Fruit fly (Drosophila melanogaster) whole organism, larva: ENCODE results near the gene HGTX.

Experiments used
- noc ChIP-seq: fragments of 200-800 bp; sonication (Bioruptor generic); optimal IDR thresholded peaks from 3 replicates; lab custom pipeline; 2019; ENCODE audit warnings: missing biosample characterization, mild to moderate bottlenecking, missing genetic modification characterization, moderate library complexity

HGTX gene

dm6 chr3L:14599503-14599902 is at the start of gene HGTX:
HGTX (minus strand) TSS chr3L:14599540.
- no peak for TF ChIP-seq noc (tag; lab: Kevin White, UChicago)

dm6 chr3L:14648922-14649321 is 49.6 kb upstream of the HGTX start:
- no peak for TF ChIP-seq noc (tag; lab: Kevin White, UChicago)

dm6 chr3L:14647210-14647869 is 48.0 kb upstream of the HGTX start:
- TF ChIP-seq noc (tag; lab: Kevin White, UChicago), result no peak

DNA sequence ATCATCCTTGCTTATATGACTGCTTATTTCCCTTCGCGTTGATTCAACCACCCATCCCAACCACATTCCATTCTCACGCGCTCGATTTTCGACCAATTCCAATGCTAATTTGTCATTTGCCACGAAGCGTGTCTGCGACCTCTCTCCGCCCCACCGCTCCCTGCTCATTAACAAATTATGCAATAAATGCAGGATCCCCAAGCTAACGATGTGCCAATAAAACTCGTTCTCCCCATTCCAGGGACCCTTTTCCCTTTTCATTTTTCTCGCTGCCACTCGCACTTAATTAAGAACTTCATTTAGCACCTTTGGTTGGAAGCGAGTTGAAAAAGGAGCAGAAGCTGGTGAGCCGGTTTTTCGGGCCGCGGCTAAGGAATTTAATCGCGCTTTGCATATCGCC is 46.6 kb upstream of the HGTX start:
- TF ChIP-seq noc (tag; lab: Kevin White, UChicago), result no peak

dm6 chr3L:14645120-14645519 is 45.8 kb upstream of the HGTX start:
- no peak for TF ChIP-seq noc (tag; lab: Kevin White, UChicago)

- no peak for TF ChIP-seq noc (tag; lab: Kevin White, UChicago)
Observed at dm6 chr3L:14643692-14644091, 44.4 kb upstream of the HGTX start.

- no peak for TF ChIP-seq noc (tag; lab: Kevin White, UChicago)
Observed at dm6 chr3L:14642820-14643219, 43.5 kb upstream of the HGTX start.

- no peak for TF ChIP-seq noc (tag; lab: Kevin White, UChicago)
Observed at dm6 chr3L:14641969-14642485, 42.7 kb upstream of the HGTX start.

DNA sequence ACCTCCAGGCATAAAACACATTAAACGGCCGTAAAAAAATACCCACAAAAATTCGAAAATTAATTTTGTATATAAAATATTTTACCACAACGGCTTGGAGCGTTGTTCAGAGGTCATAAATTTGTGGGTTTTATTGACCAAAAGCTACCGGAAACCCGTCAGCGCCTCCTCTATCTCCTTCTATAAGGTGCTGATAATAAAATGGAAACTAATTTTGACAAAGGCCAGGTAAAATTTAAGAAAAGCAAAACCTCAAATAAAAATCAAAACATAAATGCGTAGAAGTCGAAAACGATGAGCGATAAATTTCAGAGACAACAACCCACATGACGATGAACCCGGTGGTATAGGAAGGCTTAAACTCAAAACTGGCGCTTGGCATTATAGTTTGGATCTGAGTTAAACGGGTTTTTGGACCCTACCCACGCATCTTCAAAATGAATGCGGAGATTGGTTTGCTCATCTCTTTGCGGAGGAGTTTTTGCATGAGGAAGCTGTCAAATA is 41.5 kb upstream of the HGTX start:
- TF ChIP-seq noc (tag; lab: Kevin White, UChicago), result peak; percentile 13

DNA sequence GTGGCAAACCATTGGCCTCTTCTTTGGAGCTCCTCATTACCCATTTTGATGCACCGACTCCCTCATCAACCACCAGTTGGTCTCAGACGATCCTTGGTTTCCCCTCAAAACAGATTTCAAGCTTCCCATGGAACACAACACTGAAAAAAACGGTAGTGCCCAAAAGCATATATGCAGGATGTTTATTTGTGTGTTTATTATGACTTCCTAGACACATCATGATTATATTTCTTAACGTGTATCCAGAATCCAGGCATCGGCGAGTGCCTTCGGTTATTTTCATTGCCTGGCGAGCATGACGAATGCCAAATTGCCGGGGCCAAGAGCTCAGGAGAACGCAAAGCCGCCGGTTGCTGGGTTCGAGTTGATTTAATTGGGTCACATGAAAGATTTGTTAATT is 40.4 kb upstream of the HGTX start:
- TF ChIP-seq noc (tag; lab: Kevin White, UChicago), result no peak

DNA sequence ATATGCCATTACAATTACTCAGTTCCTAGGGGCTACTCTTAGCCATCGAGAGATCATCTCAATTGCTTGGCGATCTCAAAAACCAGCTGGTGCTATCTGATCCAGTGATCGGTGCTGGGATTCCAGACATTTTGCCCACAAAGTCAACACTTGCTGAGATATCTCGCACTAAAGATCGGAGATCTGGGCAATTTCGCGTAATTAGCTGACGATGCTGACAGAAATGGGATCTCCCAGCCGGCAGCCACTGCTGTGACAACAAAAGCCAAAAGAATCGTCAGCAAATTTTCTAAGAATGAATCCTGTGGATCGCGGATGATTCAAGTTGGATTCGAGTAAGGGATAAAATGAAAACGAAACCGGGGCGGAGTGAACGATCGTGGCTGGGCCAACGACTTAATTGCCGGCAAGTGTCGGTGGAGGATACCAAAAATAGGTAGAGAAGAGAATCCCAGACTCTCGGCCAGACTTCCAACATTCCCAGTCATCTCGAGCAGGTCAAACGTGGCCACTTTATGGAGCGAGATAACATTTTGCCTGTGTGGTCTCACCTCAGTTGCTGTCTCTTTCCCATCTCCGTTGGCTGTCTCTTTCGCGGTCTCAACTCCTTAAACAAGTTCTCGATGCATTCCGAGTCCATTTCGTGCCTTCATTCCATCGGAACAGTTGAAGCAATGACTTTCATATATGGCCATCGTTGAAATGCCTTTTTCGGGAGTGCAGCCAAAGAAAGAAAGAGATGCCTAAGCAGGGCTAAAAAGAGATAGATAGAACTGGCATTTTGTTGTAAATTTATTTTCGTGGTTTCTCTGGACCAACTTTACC is 38.6 kb upstream of the HGTX start:
- no peak for TF ChIP-seq noc (tag; lab: Kevin White, UChicago)

DNA sequence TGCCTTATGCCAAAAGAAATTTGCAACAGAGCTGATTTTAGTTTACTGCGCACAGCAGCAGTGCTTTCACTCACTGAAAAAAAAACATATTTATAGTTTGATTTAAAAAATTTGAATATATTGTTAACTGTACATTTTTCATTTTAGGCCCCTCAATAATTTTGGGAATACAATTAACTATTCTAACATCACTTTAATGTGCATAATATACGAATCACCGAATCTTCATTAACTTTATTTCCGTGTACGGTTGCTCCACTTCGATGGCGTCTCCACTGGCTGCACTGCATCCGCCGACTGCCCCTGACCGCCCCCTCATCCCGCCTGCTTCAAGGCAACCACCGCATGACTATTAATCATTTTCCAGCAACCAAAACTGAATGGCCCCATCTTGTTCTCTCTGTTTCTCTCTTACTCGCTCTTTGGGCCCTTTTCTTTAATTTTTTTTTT is 37.4 kb upstream of the HGTX start:
- TF ChIP-seq noc (tag; lab: Kevin White, UChicago), result no peak

DNA sequence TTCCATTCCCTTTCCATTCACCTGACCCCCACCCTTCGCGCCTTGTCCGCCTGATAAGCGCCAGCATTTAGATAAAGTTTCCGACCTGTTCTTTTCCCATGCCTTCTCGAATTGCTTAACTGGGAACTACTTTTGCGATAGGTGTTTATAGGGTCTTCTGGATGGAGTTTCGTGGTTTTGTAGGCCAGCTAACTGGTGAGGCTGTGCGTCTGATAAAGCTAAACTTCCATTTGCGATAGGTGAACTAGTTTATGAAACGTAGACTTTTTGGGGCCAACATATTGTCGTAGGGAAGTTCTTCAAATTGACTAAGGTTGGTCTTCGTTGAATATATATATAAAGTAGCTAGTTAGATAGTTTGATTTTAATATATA is 36.2 kb upstream of the HGTX start:
- TF ChIP-seq noc (tag; lab: Kevin White, UChicago), result no peak

dm6 chr3L:14634773-14635563 is 35.6 kb upstream of the HGTX start:
- TF ChIP-seq noc (tag; lab: Kevin White, UChicago), result no peak

DNA sequence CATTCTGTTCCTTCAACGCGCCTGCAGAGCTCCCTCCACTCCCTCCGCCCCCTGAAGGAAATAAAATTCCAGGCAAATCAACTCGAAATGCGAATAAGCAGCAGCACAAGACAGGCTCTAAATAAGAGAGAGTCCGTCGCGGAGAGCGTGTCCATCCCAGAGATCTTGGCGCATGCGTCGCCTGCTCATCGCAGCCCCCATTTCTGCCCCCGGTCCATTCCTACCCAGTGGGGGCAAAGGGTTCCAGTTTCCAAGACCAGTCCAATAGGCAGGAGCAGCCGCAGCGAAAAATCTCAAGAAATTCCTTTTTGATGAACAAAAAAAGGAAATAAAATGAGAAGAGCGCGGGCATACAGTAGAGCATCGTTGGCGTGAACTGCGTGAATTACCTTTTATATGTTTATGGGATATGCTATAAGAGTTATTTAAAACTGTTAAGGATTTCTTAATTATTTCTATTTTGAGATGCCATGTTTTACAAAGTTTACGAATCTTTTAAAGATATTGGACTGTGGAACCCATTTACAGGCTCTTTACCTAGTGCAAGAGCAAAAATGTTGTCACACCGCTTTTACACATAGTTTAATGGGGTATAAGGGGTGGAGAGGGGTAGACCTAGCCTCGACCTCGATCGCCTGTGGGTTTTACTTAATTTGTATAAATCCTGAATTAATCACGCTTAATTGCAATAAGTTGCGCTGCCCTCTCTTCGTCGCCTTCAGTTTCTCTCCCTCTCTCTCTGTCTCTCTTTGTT is 34.9 kb upstream of the HGTX start:
- no peak for TF ChIP-seq noc (tag; lab: Kevin White, UChicago)
